Worm (Caenorhabditis elegans): ENCODE measurements around the gene nas-28.

Gene nas-28

ce11 chrIII:6146797-6147196 is 36.2 kb downstream of the nas-28 start:
- TF ChIP-seq nhr-23 (tag; optimal IDR thresholded peaks at IDR 0.05) = no peak
- TF ChIP-seq nhr-21 (tag; optimal IDR thresholded peaks at IDR 0.05) = no peak
- TF ChIP-seq ZK546.5 (tag; optimal IDR thresholded peaks at IDR 0.05) = no peak
- no peak for TF ChIP-seq mdl-1 (tag; optimal IDR thresholded peaks at IDR 0.05)
- TF ChIP-seq nhr-10 (tag; optimal IDR thresholded peaks at IDR 0.05) = no peak
- no peak for TF ChIP-seq snpc-4 (tag; optimal IDR thresholded peaks at IDR 0.05)
- TF ChIP-seq nhr-25 (tag; optimal IDR thresholded peaks at IDR 0.05) = no peak
- TF ChIP-seq sem-4 (tag; optimal IDR thresholded peaks at IDR 0.05) = no peak
- no peak for TF ChIP-seq blmp-1 (tag; optimal IDR thresholded peaks at IDR 0.05; ENCODE audit: insufficient read depth)
- TF ChIP-seq nhr-11 (tag; optimal IDR thresholded peaks at IDR 0.05) = no peak
- no peak for TF ChIP-seq R02D3.7 (tag; optimal IDR thresholded peaks at IDR 0.05)
- no peak for TF ChIP-seq ceh-16 (tag; optimal IDR thresholded peaks at IDR 0.05)
- no peak for TF ChIP-seq crh-2 (tag; optimal IDR thresholded peaks at IDR 0.05)
- TF ChIP-seq Y55F3AM.14 (GFP tag; optimal IDR thresholded peaks at IDR 0.05) = no peak
- TF ChIP-seq nhr-77 (tag; optimal IDR thresholded peaks at IDR 0.05) = no peak
- no peak for TF ChIP-seq unc-62 (GFP tag; optimal IDR thresholded peaks at IDR 0.05)
- no peak for TF ChIP-seq lsy-2 (tag; optimal IDR thresholded peaks at IDR 0.05)

ce11 chrIII:6145896-6146295 is 37.1 kb downstream of the nas-28 start, which contains the start of gene Y42G9A.3:
TSS of gene Y42G9A.3 (plus strand) at chrIII:6146258.
- TF ChIP-seq fos-1 (tag; optimal IDR thresholded peaks at IDR 0.05) = peak; percentile 35
- TF ChIP-seq mbf-1 (tag; optimal IDR thresholded peaks at IDR 0.05) = no peak
- peak; percentile 78 for TF ChIP-seq skn-1 (tag; optimal IDR thresholded peaks at IDR 0.05)
- peak; percentile 5 for TF ChIP-seq sma-9 (GFP tag; optimal IDR thresholded peaks at IDR 0.05)
- no peak for TF ChIP-seq sma-9 (tag; optimal IDR thresholded peaks at IDR 0.05)

- peak; percentile 62 for TF ChIP-seq sma-3 (GFP tag; optimal IDR thresholded peaks at IDR 0.05)
- TF ChIP-seq elt-1 (tag; optimal IDR thresholded peaks at IDR 0.05) = no peak
- no peak for TF ChIP-seq nhr-23 (tag; optimal IDR thresholded peaks at IDR 0.05)
- no peak for TF ChIP-seq nhr-12 (tag; optimal IDR thresholded peaks at IDR 0.05)
- TF ChIP-seq ama-1 (optimal IDR thresholded peaks at IDR 0.05) = no peak
- no peak for TF ChIP-seq alr-1 (tag; optimal IDR thresholded peaks at IDR 0.05)
- TF ChIP-seq mbf-1 (tag; optimal IDR thresholded peaks at IDR 0.05) = no peak
- TF ChIP-seq ztf-11 (tag; optimal IDR thresholded peaks at IDR 0.05) = no peak
- no peak for TF ChIP-seq unc-55 (GFP tag; optimal IDR thresholded peaks at IDR 0.05)
- no peak for TF ChIP-seq egl-27 (tag; optimal IDR thresholded peaks at IDR 0.05)
- no peak for TF ChIP-seq nhr-6 (tag; optimal IDR thresholded peaks at IDR 0.05)
- no peak for TF ChIP-seq Y55F3AM.14 (GFP tag; optimal IDR thresholded peaks at IDR 0.05)
- TF ChIP-seq elt-3 (tag; optimal IDR thresholded peaks at IDR 0.05) = no peak
- peak; percentile 75 for TF ChIP-seq nhr-25 (tag; optimal IDR thresholded peaks at IDR 0.05)
- TF ChIP-seq nhr-237 (tag; optimal IDR thresholded peaks at IDR 0.05) = no peak
- TF ChIP-seq ceh-16 (tag; optimal IDR thresholded peaks at IDR 0.05) = no peak
- TF ChIP-seq mdl-1 (tag; optimal IDR thresholded peaks at IDR 0.05) = peak in 1 of 2 experiments; percentile 14
- no peak for TF ChIP-seq zag-1 (tag; optimal IDR thresholded peaks at IDR 0.05)
- peak; percentile 26 for TF ChIP-seq fos-1 (tag; optimal IDR thresholded peaks at IDR 0.05)
- TF ChIP-seq peb-1 (tag; optimal IDR thresholded peaks at IDR 0.05) = no peak
- TF ChIP-seq unc-62 (GFP tag; optimal IDR thresholded peaks at IDR 0.05) = no peak
- TF ChIP-seq F13H6.1 (tag; optimal IDR thresholded peaks at IDR 0.05) = no peak
- TF ChIP-seq nhr-10 (tag; optimal IDR thresholded peaks at IDR 0.05) = no peak
- TF ChIP-seq nhr-11 (tag; optimal IDR thresholded peaks at IDR 0.05) = no peak
- no peak for TF ChIP-seq ZK546.5 (tag; optimal IDR thresholded peaks at IDR 0.05)
- peak; percentile 40 for TF ChIP-seq nhr-129 (tag; optimal IDR thresholded peaks at IDR 0.05)
- no peak for TF ChIP-seq lsy-2 (tag; optimal IDR thresholded peaks at IDR 0.05)
- TF ChIP-seq nhr-21 (tag; optimal IDR thresholded peaks at IDR 0.05) = peak; percentile 88
- TF ChIP-seq lin-11 (tag; optimal IDR thresholded peaks at IDR 0.05) = no peak
- TF ChIP-seq ceh-82 (tag; optimal IDR thresholded peaks at IDR 0.05) = no peak
- no peak for TF ChIP-seq unc-39 (tag; optimal IDR thresholded peaks at IDR 0.05)
- TF ChIP-seq C34F6.9 (tag; optimal IDR thresholded peaks at IDR 0.05) = no peak
- TF ChIP-seq sma-9 (GFP tag; optimal IDR thresholded peaks at IDR 0.05) = peak; percentile 87
- no peak for TF ChIP-seq sma-9 (tag; optimal IDR thresholded peaks at IDR 0.05)
- no peak for TF ChIP-seq skn-1 (tag; optimal IDR thresholded peaks at IDR 0.05)
- no peak for TF ChIP-seq snpc-4 (tag; optimal IDR thresholded peaks at IDR 0.05)
- TF ChIP-seq mab-5 (tag; optimal IDR thresholded peaks at IDR 0.05) = no peak
- no peak for TF ChIP-seq sem-4 (tag; optimal IDR thresholded peaks at IDR 0.05)
- TF ChIP-seq dmd-4 (tag; optimal IDR thresholded peaks at IDR 0.05) = no peak
- TF ChIP-seq R02D3.7 (tag; optimal IDR thresholded peaks at IDR 0.05) = no peak
- no peak for TF ChIP-seq ztf-1 (GFP tag; conservative IDR thresholded peaks at IDR 0.05)
- TF ChIP-seq aly-2 (tag; optimal IDR thresholded peaks at IDR 0.05) = no peak
- TF ChIP-seq lin-39 (tag; optimal IDR thresholded peaks at IDR 0.05) = no peak
- no peak for TF ChIP-seq crh-2 (tag; optimal IDR thresholded peaks at IDR 0.05)
- TF ChIP-seq ztf-4 (tag; optimal IDR thresholded peaks at IDR 0.05) = no peak
- TF ChIP-seq gmeb-1 (tag; optimal IDR thresholded peaks at IDR 0.05) = no peak
- no peak for TF ChIP-seq lin-13 (GFP tag; optimal IDR thresholded peaks at IDR 0.05)
- TF ChIP-seq blmp-1 (tag; optimal IDR thresholded peaks at IDR 0.05; ENCODE audit: insufficient read depth) = peak; percentile 22
Observed at ce11 chrIII:6145309-6145708, 37.7 kb downstream of the nas-28 start.

Measured in whole organism, L2 larva.